Worm (Caenorhabditis elegans) whole organism, late embryonic: ENCODE measurements around the gene R144.12.

Experiments used
- madf-2 ChIP-seq: sonication (generic microtip); optimal IDR thresholded peaks from 2 replicates; lab custom pipeline; 2017; ENCODE audit warnings: missing genetic modification characterization, missing compliant biosample characterization
- zip-5 ChIP-seq: sonication (generic microtip); optimal IDR thresholded peaks from 2 replicates; lab custom pipeline; 2016; ENCODE audit warnings: missing genetic modification characterization, missing compliant biosample characterization

ce11 chrIII:5053541-5053940 lies 46.8 kb upstream of the R144.12 start, which contains the start of gene C45G9.8:
- TF ChIP-seq zip-5 (tag; lab: Kevin White, UChicago) (no peak), madf-2 (tag; lab: Kevin White, UChicago) (no peak)
